Fruit fly (Drosophila melanogaster): ENCODE data around the gene CG17261.
A peak's percentile ranks its signal among the peaks of the same experiment; 100 is the strongest.

Gene CG17261

DNA sequence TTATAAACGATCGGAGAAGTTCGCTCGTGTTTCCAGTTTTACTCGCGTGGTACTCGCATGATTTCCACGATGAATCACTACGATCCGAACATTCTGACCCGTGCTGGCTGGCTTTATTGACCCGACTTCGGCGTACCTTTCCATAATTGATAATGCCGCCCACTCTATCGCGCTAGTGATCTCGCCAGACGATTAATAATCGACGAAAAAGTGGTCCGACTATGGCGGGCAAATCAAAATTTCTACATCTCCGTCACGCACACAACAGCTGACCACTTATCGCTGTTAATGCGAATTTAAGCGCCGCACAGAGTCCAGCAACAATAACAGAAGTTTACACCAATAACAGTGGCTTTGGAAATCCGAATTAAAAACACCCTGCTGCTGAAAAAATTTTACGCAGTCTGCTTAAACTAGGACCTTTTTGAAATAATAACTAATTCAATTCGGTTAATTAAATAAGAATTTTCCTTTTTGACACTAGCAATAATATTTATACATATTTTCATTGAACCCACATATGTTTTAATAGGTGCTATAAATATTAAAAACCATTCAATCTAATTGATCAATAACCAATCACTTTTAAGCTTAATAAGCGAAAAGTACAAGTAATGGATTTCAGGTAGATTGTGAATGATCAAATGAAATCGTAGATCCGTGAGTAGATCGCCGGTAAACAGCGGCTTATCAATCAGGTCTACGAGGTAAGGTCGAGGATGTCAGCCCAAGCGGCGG lies 13.5 kb downstream of the CG17261 start (continued):
- TF ChIP-seq CG7357 (GFP tag; IDR thresholded peaks at IDR 0.05) (no peak), shn (GFP tag; optimal IDR thresholded peaks at IDR 0.05) (peak; percentile 40), wdn (GFP tag; IDR thresholded peaks at IDR 0.05) (no peak), sens-2 (GFP tag; IDR thresholded peaks at IDR 0.05) (no peak), Dip3 (GFP tag; optimal IDR thresholded peaks at IDR 0.05) (peak; percentile 37), D19B (GFP tag; optimal IDR thresholded peaks at IDR 0.05) (peak; percentile 56), CG8089 (GFP tag; optimal IDR thresholded peaks at IDR 0.05) (no peak), CG14667 (GFP tag; IDR thresholded peaks at IDR 0.05) (no peak), CG30020 (tag; optimal IDR thresholded peaks at IDR 0.05) (no peak), ci (GFP tag; IDR thresholded peaks at IDR 0.05) (no peak), vfl (GFP tag; optimal IDR thresholded peaks at IDR 0.05) (no peak), CG31388 (GFP tag; optimal IDR thresholded peaks at IDR 0.05) (no peak), CG17568 (GFP tag; optimal IDR thresholded peaks at IDR 0.05) (no peak), grn (GFP tag; optimal IDR thresholded peaks at IDR 0.05) (peak; percentile 70), bcd (GFP tag; optimal IDR thresholded peaks at IDR 0.05) (peak; percentile 51), fd3F (GFP tag; optimal IDR thresholded peaks at IDR 0.05) (peak; percentile 15), CG9437 (GFP tag; optimal IDR thresholded peaks at IDR 0.05) (peak; percentile 56), CG1602 (GFP tag; optimal IDR thresholded peaks at IDR 0.05) (no peak), CG12391 (tag; optimal IDR thresholded peaks at IDR 0.05) (peak; percentile 43), CG3995 (GFP tag; optimal IDR thresholded peaks at IDR 0.05) (no peak), Rfx (GFP tag; IDR thresholded peaks at IDR 0.05) (peak; percentile 66; the same call in 1 of the 2 replicates), Hand (GFP tag; optimal IDR thresholded peaks at IDR 0.05) (no peak), Opbp (GFP tag; IDR thresholded peaks at IDR 0.05; ENCODE audit: partially characterized antibody) (0 out of 3 replicates have a peak, but pooled peaks have one; percentile 52), CG14441 (GFP tag; IDR thresholded peaks at IDR 0.05) (no peak), zf30C (GFP tag; optimal IDR thresholded peaks at IDR 0.05) (no peak), pum (GFP tag; optimal IDR thresholded peaks at IDR 0.05) (no peak), Mrtf (GFP tag; IDR thresholded peaks at IDR 0.05) (peak; percentile 41; the same call in 2 of the 3 replicates), CG7271 (tag; optimal IDR thresholded peaks at IDR 0.05) (no peak), cg (GFP tag; optimal IDR thresholded peaks at IDR 0.05) (no peak), mld (GFP tag; IDR thresholded peaks at IDR 0.05; ENCODE audit: partially characterized antibody) (no peak), CG33213 (GFP tag; optimal IDR thresholded peaks at IDR 0.05) (no peak), kni (GFP tag; optimal IDR thresholded peaks at IDR 0.05) (no peak), sr (GFP tag; IDR thresholded peaks at IDR 0.05) (no peak), CG2202 (tag; optimal IDR thresholded peaks at IDR 0.05) (no peak), NFAT (GFP tag; IDR thresholded peaks at IDR 0.05) (no peak), CG10267 (tag; optimal IDR thresholded peaks at IDR 0.05) (peak; percentile 6), slou (GFP tag; optimal IDR thresholded peaks at IDR 0.05) (peak; percentile 13), CG32767 (GFP tag; IDR thresholded peaks at IDR 0.05) (no peak), tap (tag; optimal IDR thresholded peaks at IDR 0.05) (no peak), salm (tag; optimal IDR thresholded peaks at IDR 0.05) (no peak), CG10147 (GFP tag; optimal IDR thresholded peaks at IDR 0.05) (no peak), CG9215 (GFP tag; IDR thresholded peaks at IDR 0.05) (no peak), CG8281 (tag; optimal IDR thresholded peaks at IDR 0.05) (peak; percentile 12), ham (GFP tag; IDR thresholded peaks at IDR 0.05) (no peak), CG6683 (GFP tag; optimal IDR thresholded peaks at IDR 0.05) (no peak), CG14050 (GFP tag; IDR thresholded peaks at IDR 0.05) (no peak), lilli (GFP tag; optimal IDR thresholded peaks at IDR 0.05) (peak; percentile 50), bab2 (GFP tag; optimal IDR thresholded peaks at IDR 0.05) (peak; percentile 25), CG8478 (optimal IDR thresholded peaks at IDR 0.05) (no peak), prd (optimal IDR thresholded peaks at IDR 0.05) (no peak), prd (GFP tag; IDR thresholded peaks at IDR 0.05) (peak; percentile 40; the same call in 2 of the 3 replicates)
